Worm (Caenorhabditis elegans) whole organism, L4 larva: ENCODE measurements around the gene F59B10.4.

Experiments used
- ceh-44 ChIP-seq: fragments of 200-800 bp; sonication (Bioruptor generic); IDR thresholded peaks from 2 replicates; pipeline ENCODE4 v1.3.6; 2022; ENCODE audit warnings: missing genetic modification reagents, missing genetic modification characterization, missing compliant biosample characterization
- duxl-1 ChIP-seq: sonication (generic microtip); optimal IDR thresholded peaks from 2 replicates; lab custom pipeline; 2016; ENCODE audit warnings: mild to moderate bottlenecking, missing genetic modification characterization, moderate library complexity, missing compliant biosample characterization; ENCODE audit not compliant: poor library complexity
- mes-2 ChIP-seq: sonication (generic microtip); optimal IDR thresholded peaks from 2 replicates; lab custom pipeline; 2016; ENCODE audit warnings: missing genotype, mild to moderate bottlenecking, missing genetic modification characterization, missing compliant biosample characterization; ENCODE audit not compliant: poor library complexity, severe bottlenecking
- nhr-11 ChIP-seq: fragments of 150-350 bp; optimal IDR thresholded peaks from 2 replicates; lab custom pipeline; 2014; ENCODE audit warnings: missing biosample characterization, missing genetic modification characterization
- nhr-42 ChIP-seq: fragments of 200-800 bp; sonication (Bioruptor generic); IDR thresholded peaks from 2 replicates; pipeline ENCODE4 v1.3.6; 2022; ENCODE audit warnings: missing genetic modification characterization, missing compliant biosample characterization
- nhr-77 ChIP-seq: fragments of 150-350 bp; optimal IDR thresholded peaks from 2 replicates; lab custom pipeline; 2014; ENCODE audit warnings: missing biosample characterization, missing genetic modification characterization
- snpc-4 ChIP-seq: fragments of 150-350 bp; optimal IDR thresholded peaks from 2 replicates; lab custom pipeline; 2014; ENCODE audit warnings: missing biosample characterization, missing genetic modification characterization
- zfp-3 ChIP-seq: fragments of 200-800 bp; sonication (Bioruptor generic); conservative IDR thresholded peaks from 2 replicates; pipeline ENCODE4 v1.3.6; 2022; ENCODE audit warnings: missing genetic modification reagents, missing genetic modification characterization, missing compliant biosample characterization

DNA sequence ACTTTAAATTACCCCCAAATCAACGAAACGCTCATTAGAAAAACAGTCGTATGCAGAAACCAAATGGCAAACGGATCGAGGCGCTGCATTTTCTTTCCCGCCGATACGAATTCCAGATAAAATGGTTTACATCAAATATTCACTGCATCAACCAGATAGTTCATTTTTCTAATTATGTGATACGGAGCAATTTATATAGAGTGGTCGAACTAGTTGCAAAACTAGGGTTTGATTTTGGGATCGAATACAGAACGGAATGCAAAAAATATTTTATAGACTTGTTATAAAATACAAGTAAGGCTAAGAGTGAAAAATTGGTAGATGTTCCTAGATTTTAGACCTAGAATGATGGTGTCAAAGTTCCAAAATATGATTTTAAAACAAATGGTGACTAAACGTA, 946 bp upstream of the F59B10.4 start:
- no peak for TF ChIP-seq mes-2 (tag; lab: Kevin White, UChicago)
- no peak for TF ChIP-seq zfp-3
- TF ChIP-seq nhr-77 (tag; lab: Kevin White, UChicago) = no peak
- TF ChIP-seq nhr-11 (tag; lab: Kevin White, UChicago) = no peak
- TF ChIP-seq nhr-42 (GFP tag; lab: Robert Waterston, UW) = no peak
- no peak for TF ChIP-seq duxl-1 (tag; lab: Kevin White, UChicago)
- TF ChIP-seq ceh-44 (GFP tag; lab: Robert Waterston, UW) = no peak
- TF ChIP-seq snpc-4 (tag; lab: Kevin White, UChicago) = no peak
